Worm (Caenorhabditis elegans): ENCODE data around the gene pie-1.

pie-1 gene

ce11 chrIII:12425846-12426405, 767 bp upstream of the pie-1 start:
- no peak for TF ChIP-seq ceh-36 (tag; optimal IDR thresholded peaks at IDR 0.05)
- no peak for TF ChIP-seq ama-1 (optimal IDR thresholded peaks at IDR 0.05)
- TF ChIP-seq scrt-1 (GFP tag; IDR thresholded peaks at IDR 0.05) = no peak
- TF ChIP-seq aly-1 (tag; optimal IDR thresholded peaks at IDR 0.05) = no peak
- no peak for TF ChIP-seq ets-7 (tag; optimal IDR thresholded peaks at IDR 0.05)
- TF ChIP-seq tbx-37 (GFP tag; conservative IDR thresholded peaks at IDR 0.05) = no peak
- no peak for TF ChIP-seq flt-1 (GFP tag; IDR thresholded peaks at IDR 0.05)
- TF ChIP-seq tbx-11 (GFP tag; IDR thresholded peaks at IDR 0.05) = no peak
- no peak for TF ChIP-seq hnd-1 (tag; optimal IDR thresholded peaks at IDR 0.05)
- no peak for TF ChIP-seq F13C5.2 (tag; optimal IDR thresholded peaks at IDR 0.05)
- no peak for TF ChIP-seq hmbx-1 (tag; optimal IDR thresholded peaks at IDR 0.05)
- no peak for TF ChIP-seq B0310.2 (tag; optimal IDR thresholded peaks at IDR 0.05)
- TF ChIP-seq ceh-13 (GFP tag; optimal IDR thresholded peaks at IDR 0.05) = no peak
- no peak for TF ChIP-seq tra-4 (tag; optimal IDR thresholded peaks at IDR 0.05)
- TF ChIP-seq pes-1 (GFP tag; IDR thresholded peaks at IDR 0.05) = no peak
- TF ChIP-seq hmg-4 (GFP tag; optimal IDR thresholded peaks at IDR 0.05) = no peak
- no peak for TF ChIP-seq sea-1 (GFP tag; conservative IDR thresholded peaks at IDR 0.05)

DNA sequence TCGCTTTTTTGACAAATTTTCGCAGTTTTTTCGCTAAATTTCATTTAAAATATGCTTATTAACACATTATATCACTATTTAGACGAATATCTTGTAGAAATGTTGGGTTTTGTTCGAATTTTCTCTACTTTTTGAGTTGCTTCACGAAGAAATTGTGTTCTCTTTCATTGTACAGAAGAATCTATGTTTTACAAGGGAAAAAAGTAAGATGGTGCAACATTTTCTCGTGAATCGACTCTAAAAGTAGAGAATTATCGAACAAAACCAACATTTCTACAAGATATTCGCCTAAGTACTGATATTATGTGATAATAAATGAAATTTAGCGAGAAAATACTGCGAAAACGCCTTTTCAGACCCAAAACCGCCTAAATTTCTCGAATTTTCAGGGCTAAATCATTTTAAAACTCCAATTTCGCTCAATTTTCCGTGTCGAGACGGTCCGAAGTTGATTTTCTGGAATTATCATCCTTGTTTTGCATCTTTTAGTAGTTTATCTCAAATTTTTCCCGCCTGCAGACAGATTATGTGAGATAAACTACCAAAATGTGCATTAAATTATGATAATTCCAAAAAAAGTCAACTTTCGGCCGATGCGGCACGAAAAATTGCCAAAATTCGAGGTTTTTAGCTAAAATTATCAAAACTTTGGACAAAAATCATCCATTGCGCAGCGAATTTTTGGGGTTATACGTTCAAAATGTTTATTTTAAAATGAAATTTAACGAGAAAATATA, 1.0 kb downstream of the pie-1 start:
- TF ChIP-seq hmg-4 (GFP tag; optimal IDR thresholded peaks at IDR 0.05) = no peak
- no peak for TF ChIP-seq hnd-1 (tag; optimal IDR thresholded peaks at IDR 0.05)
- no peak for TF ChIP-seq ama-1 (optimal IDR thresholded peaks at IDR 0.05)
- no peak for TF ChIP-seq tra-4 (tag; optimal IDR thresholded peaks at IDR 0.05)

DNA sequence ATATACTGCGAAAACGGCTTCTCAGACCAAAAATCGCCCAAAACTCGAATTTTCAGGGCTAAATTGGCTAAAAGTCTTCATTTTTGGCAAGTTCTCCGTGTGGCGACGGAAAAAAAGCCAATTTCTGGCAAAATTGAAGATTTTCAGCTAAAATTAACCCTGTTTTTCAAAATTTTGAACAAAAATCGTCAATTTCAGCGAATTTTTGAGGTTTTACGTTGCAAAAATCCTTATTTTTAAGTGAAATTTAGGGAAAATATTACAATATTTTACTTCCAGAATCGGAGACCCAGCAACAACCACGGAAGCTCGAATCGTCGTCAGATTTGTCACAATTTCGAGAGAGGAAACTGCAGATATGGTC, 1.6 kb downstream of the pie-1 start:
- TF ChIP-seq B0310.2 (tag; optimal IDR thresholded peaks at IDR 0.05) (no peak), tra-4 (tag; optimal IDR thresholded peaks at IDR 0.05) (no peak), hmbx-1 (tag; optimal IDR thresholded peaks at IDR 0.05) (no peak), scrt-1 (GFP tag; IDR thresholded peaks at IDR 0.05) (no peak), F13C5.2 (tag; optimal IDR thresholded peaks at IDR 0.05) (no peak)

DNA sequence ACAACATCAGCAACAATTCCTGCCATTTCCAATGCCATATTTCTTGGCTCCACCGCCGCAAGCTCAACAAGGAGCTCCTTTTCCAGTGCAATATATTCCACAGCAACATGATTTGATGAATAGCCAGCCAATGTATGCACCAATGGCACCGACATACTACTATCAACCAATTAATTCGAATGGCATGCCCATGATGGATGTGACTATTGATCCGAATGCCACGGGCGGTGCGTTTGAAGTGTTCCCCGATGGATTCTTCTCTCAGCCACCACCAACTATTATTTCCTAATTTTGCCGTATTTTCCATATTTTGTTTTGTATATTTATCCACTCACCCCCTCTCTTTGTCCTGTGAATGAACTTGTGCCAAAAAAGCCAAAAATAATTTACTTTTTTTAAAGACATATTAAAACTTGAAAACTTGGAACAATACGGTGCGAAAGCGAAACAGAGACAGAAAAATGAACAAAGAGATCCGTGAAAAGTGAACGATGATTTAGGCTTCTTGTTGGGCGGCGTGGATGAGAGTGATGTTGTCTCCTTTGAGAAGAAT, 2.2 kb downstream of the pie-1 start:
- TF ChIP-seq ama-1 (optimal IDR thresholded peaks at IDR 0.05) (no peak), tbx-11 (GFP tag; IDR thresholded peaks at IDR 0.05) (no peak), aly-1 (tag; optimal IDR thresholded peaks at IDR 0.05) (no peak), hmg-4 (GFP tag; optimal IDR thresholded peaks at IDR 0.05) (no peak), sea-1 (GFP tag; conservative IDR thresholded peaks at IDR 0.05) (no peak), B0310.2 (tag; optimal IDR thresholded peaks at IDR 0.05) (no peak), hnd-1 (tag; optimal IDR thresholded peaks at IDR 0.05) (no peak), ceh-36 (tag; optimal IDR thresholded peaks at IDR 0.05) (no peak), flt-1 (GFP tag; IDR thresholded peaks at IDR 0.05) (no peak), tra-4 (tag; optimal IDR thresholded peaks at IDR 0.05) (no peak)

- TF ChIP-seq F13C5.2 (tag; optimal IDR thresholded peaks at IDR 0.05) (peak; percentile 77), flt-1 (GFP tag; IDR thresholded peaks at IDR 0.05) (no peak), hmg-4 (GFP tag; optimal IDR thresholded peaks at IDR 0.05) (no peak)
These were observed 2.9 kb downstream of the pie-1 start, which contains the start of gene snr-6 for ce11 chrIII:12429579-12430084. TSS of gene snr-6 (minus strand) at chrIII:12429629.

ce11 chrIII:12430209-12430608, 3.5 kb downstream of the pie-1 start, which contains the start of gene Y49E10.16:
TSS of gene Y49E10.16 (plus strand) at chrIII:12430509.
- no peak for TF ChIP-seq F13C5.2 (tag; optimal IDR thresholded peaks at IDR 0.05)
- no peak for TF ChIP-seq sea-1 (GFP tag; conservative IDR thresholded peaks at IDR 0.05)
- TF ChIP-seq scrt-1 (GFP tag; IDR thresholded peaks at IDR 0.05) = no peak
- no peak for TF ChIP-seq tbx-11 (GFP tag; IDR thresholded peaks at IDR 0.05)
- no peak for TF ChIP-seq ets-7 (tag; optimal IDR thresholded peaks at IDR 0.05)
- TF ChIP-seq hnd-1 (tag; optimal IDR thresholded peaks at IDR 0.05) = no peak
- no peak for TF ChIP-seq hmg-4 (GFP tag; optimal IDR thresholded peaks at IDR 0.05)
- no peak for TF ChIP-seq B0310.2 (tag; optimal IDR thresholded peaks at IDR 0.05)
- no peak for TF ChIP-seq aly-1 (tag; optimal IDR thresholded peaks at IDR 0.05)
- TF ChIP-seq ama-1 (optimal IDR thresholded peaks at IDR 0.05) = no peak
- no peak for TF ChIP-seq hmbx-1 (tag; optimal IDR thresholded peaks at IDR 0.05)

- no peak for TF ChIP-seq ets-7 (tag; optimal IDR thresholded peaks at IDR 0.05)
These were observed 7.4 kb downstream of the pie-1 start, which contains the start of gene Y49E10.27 for ce11 chrIII:12434104-12434503. TSS of gene Y49E10.27 (plus strand) at chrIII:12434404.

ce11 chrIII:12436215-12436614, 9.5 kb downstream of the pie-1 start, which contains the start of gene fbxa-218:
TSS of gene fbxa-218 (plus strand) at chrIII:12436515.
- TF ChIP-seq ceh-36 (tag; optimal IDR thresholded peaks at IDR 0.05) = no peak
- TF ChIP-seq tbx-37 (GFP tag; conservative IDR thresholded peaks at IDR 0.05) = no peak
- TF ChIP-seq F13C5.2 (tag; optimal IDR thresholded peaks at IDR 0.05) = no peak
- TF ChIP-seq hmg-4 (GFP tag; optimal IDR thresholded peaks at IDR 0.05) = no peak
- no peak for TF ChIP-seq aly-1 (tag; optimal IDR thresholded peaks at IDR 0.05)
- TF ChIP-seq sea-1 (GFP tag; conservative IDR thresholded peaks at IDR 0.05) = no peak
- no peak for TF ChIP-seq tbx-11 (GFP tag; IDR thresholded peaks at IDR 0.05)
- no peak for TF ChIP-seq ets-7 (tag; optimal IDR thresholded peaks at IDR 0.05)

Measured in whole organism, early embryonic.